Fruit fly (Drosophila melanogaster) whole organism, embryonic: ENCODE data around the gene Rab14.

Experiments used
- BEAF-32 ChIP-seq: fragments of 200-800 bp; sonication (Bioruptor generic); optimal IDR thresholded peaks from 3 replicates; lab custom pipeline; 2017; ENCODE audit warnings: missing biosample characterization, missing genetic modification characterization, mild to moderate bottlenecking, moderate library complexity, missing genetic modification reagents
- CG12299 ChIP-seq: fragments of 200-800 bp; sonication (Bioruptor generic); optimal IDR thresholded peaks from 2 replicates; lab custom pipeline; 2018; ENCODE audit warnings: missing biosample characterization, mild to moderate bottlenecking, missing genetic modification characterization
- CG12391 ChIP-seq: fragments of 200-800 bp; sonication (Bioruptor generic); optimal IDR thresholded peaks from 3 replicates; lab custom pipeline; 2018; ENCODE audit warnings: missing biosample characterization, mild to moderate bottlenecking, missing genetic modification characterization, moderate library complexity
- CG12769 ChIP-seq: fragments of 200-800 bp; sonication (Bioruptor generic); optimal IDR thresholded peaks from 2 replicates; lab custom pipeline; 2019; ENCODE audit warnings: missing biosample characterization, mild to moderate bottlenecking, missing genetic modification characterization, moderate library complexity
- CG13624 ChIP-seq: fragments of 200-800 bp; sonication (Bioruptor generic); optimal IDR thresholded peaks from 2 replicates; lab custom pipeline; 2016; ENCODE audit warnings: missing biosample characterization, missing genetic modification characterization
- CG15269 ChIP-seq: fragments of 200-800 bp; sonication (Bioruptor generic); optimal IDR thresholded peaks from 2 replicates; lab custom pipeline; 2018; ENCODE audit warnings: missing biosample characterization, mild to moderate bottlenecking, missing genetic modification characterization, moderate library complexity
- CG15696 ChIP-seq: fragments of 200-800 bp; sonication (Bioruptor generic); optimal IDR thresholded peaks from 2 replicates; lab custom pipeline; 2019; ENCODE audit warnings: missing biosample characterization, mild to moderate bottlenecking, missing genetic modification characterization, moderate library complexity
- CG1602 ChIP-seq: fragments of 200-800 bp; sonication (Bioruptor generic); optimal IDR thresholded peaks from 3 replicates; lab custom pipeline; 2016; ENCODE audit warnings: missing biosample characterization, missing genetic modification characterization
- CG18619 ChIP-seq: fragments of 200-800 bp; sonication (Bioruptor generic); optimal IDR thresholded peaks from 3 replicates; lab custom pipeline; 2017; ENCODE audit warnings: missing biosample characterization, mild to moderate bottlenecking, missing genetic modification characterization
- CG2116 ChIP-seq: fragments of 200-800 bp; sonication (Bioruptor generic); optimal IDR thresholded peaks from 3 replicates; lab custom pipeline; 2018; ENCODE audit warnings: missing biosample characterization, mild to moderate bottlenecking, missing genetic modification characterization
- CG2889 ChIP-seq: fragments of 200-800 bp; sonication (Bioruptor generic); IDR thresholded peaks from 3 replicates; pipeline ENCODE4 v1.3.6; 2022; ENCODE audit warnings: missing biosample characterization, missing genetic modification characterization
- CG34376 ChIP-seq: fragments of 200-800 bp; sonication (Bioruptor generic); optimal IDR thresholded peaks from 2 replicates; lab custom pipeline; 2018; ENCODE audit warnings: missing biosample characterization, mild to moderate bottlenecking, missing genetic modification characterization
- CG6254 ChIP-seq: fragments of 200-800 bp; sonication (Bioruptor generic); optimal IDR thresholded peaks from 3 replicates; lab custom pipeline; 2017; ENCODE audit warnings: mild to moderate bottlenecking, missing biosample characterization, missing genetic modification reagents, missing genetic modification characterization
- CG7745 ChIP-seq: fragments of 200-800 bp; sonication (Bioruptor generic); optimal IDR thresholded peaks from 2 replicates; lab custom pipeline; 2018; ENCODE audit warnings: missing biosample characterization, mild to moderate bottlenecking, missing genetic modification characterization, moderate library complexity
- CG8089 ChIP-seq: fragments of 200-800 bp; sonication (Bioruptor generic); optimal IDR thresholded peaks from 3 replicates; lab custom pipeline; 2016; ENCODE audit warnings: missing biosample characterization, missing genetic modification characterization
- D19B ChIP-seq: fragments of 200-800 bp; sonication (Bioruptor generic); optimal IDR thresholded peaks from 2 replicates; lab custom pipeline; 2017; ENCODE audit warnings: missing biosample characterization, mild to moderate bottlenecking, missing genetic modification characterization
- HLH4C ChIP-seq: fragments of 200-800 bp; sonication (Bioruptor generic); IDR thresholded peaks from 3 replicates; pipeline ENCODE4 v1.3.6; 2022; ENCODE audit warnings: missing biosample characterization, missing genetic modification characterization; ENCODE audit not compliant: partially characterized antibody
- Hr39 ChIP-seq: fragments of >200 bp; optimal IDR thresholded peaks from 2 replicates; lab custom pipeline; 2017
- Hr78 ChIP-seq, 2 experiments: fragments of 200-800 bp in 1 of 2; fragments of >200 bp in 1 of 2; sonication (Bioruptor generic) in 1 of 2; optimal IDR thresholded peaks; 2 replicates each; lab custom pipeline; 2017 to 2019; ENCODE audit warnings: missing biosample characterization in 2 of 2, missing genetic modification characterization in 2 of 2, mild to moderate bottlenecking in 1 of 2, moderate library complexity in 1 of 2
- Jarid2 ChIP-seq: fragments of 200-800 bp; sonication (Bioruptor generic); optimal IDR thresholded peaks from 3 replicates; lab custom pipeline; 2017; ENCODE audit warnings: mild to moderate bottlenecking, missing biosample characterization, missing genetic modification reagents, missing genetic modification characterization
- Max ChIP-seq: fragments of 200-800 bp; sonication (Bioruptor generic); optimal IDR thresholded peaks from 2 replicates; lab custom pipeline; 2016; ENCODE audit warnings: missing biosample characterization, mild to moderate bottlenecking, missing genetic modification characterization
- NC2α ChIP-seq: fragments of 200-800 bp; sonication (Bioruptor generic); optimal IDR thresholded peaks from 2 replicates; lab custom pipeline; 2016; ENCODE audit warnings: missing biosample characterization, missing genetic modification characterization
- Nf-YB ChIP-seq: fragments of 200-800 bp; sonication (Bioruptor generic); optimal IDR thresholded peaks from 3 replicates; lab custom pipeline; 2019; ENCODE audit warnings: missing biosample characterization, mild to moderate bottlenecking, missing genetic modification characterization, moderate library complexity
- Pdp1 ChIP-seq, 2 experiments: fragments of 200-800 bp; sonication (Bioruptor generic); optimal IDR thresholded peaks; 3 replicates each; lab custom pipeline; 2016; ENCODE audit warnings: missing biosample characterization in 2 of 2, missing genetic modification characterization in 2 of 2, mild to moderate bottlenecking in 1 of 2, moderate library complexity in 1 of 2
- bbx ChIP-seq: fragments of 200-800 bp; sonication (Bioruptor generic); IDR thresholded peaks from 2 replicates; pipeline ENCODE4 v1.3.6; 2022; ENCODE audit warnings: missing biosample characterization, missing genetic modification characterization; ENCODE audit not compliant: partially characterized antibody
- caup ChIP-seq: fragments of 200-800 bp; sonication (Bioruptor generic); optimal IDR thresholded peaks from 3 replicates; lab custom pipeline; 2017; ENCODE audit warnings: missing biosample characterization, mild to moderate bottlenecking, missing genetic modification characterization, moderate library complexity; ENCODE audit not compliant: severe bottlenecking
- dati ChIP-seq: fragments of 200-800 bp; sonication (Bioruptor generic); IDR thresholded peaks from 2 replicates; pipeline ENCODE4 v1.3.6; 2022; ENCODE audit warnings: missing biosample characterization, missing genetic modification characterization
- exex ChIP-seq: fragments of 200-800 bp; sonication (Bioruptor generic); optimal IDR thresholded peaks from 4 replicates; lab custom pipeline; 2018; ENCODE audit warnings: missing biosample characterization, mild to moderate bottlenecking, missing genetic modification characterization, moderate library complexity
- gem ChIP-seq: fragments of 200-800 bp; sonication (Bioruptor generic); optimal IDR thresholded peaks from 2 replicates; lab custom pipeline; 2019; ENCODE audit warnings: missing biosample characterization, mild to moderate bottlenecking, missing genetic modification characterization, moderate library complexity
- gfzf ChIP-seq: fragments of 200-800 bp; sonication (Bioruptor generic); optimal IDR thresholded peaks from 2 replicates; lab custom pipeline; 2016; ENCODE audit warnings: missing biosample characterization, mild to moderate bottlenecking, missing genetic modification characterization, moderate library complexity
- grau ChIP-seq: fragments of 200-800 bp; optimal IDR thresholded peaks from 3 replicates; lab custom pipeline; 2019; ENCODE audit warnings: missing biosample characterization, mild to moderate bottlenecking, missing genetic modification characterization, moderate library complexity
- grn ChIP-seq: fragments of 200-800 bp; sonication (Bioruptor generic); optimal IDR thresholded peaks from 3 replicates; lab custom pipeline; 2017; ENCODE audit warnings: missing biosample characterization, missing genetic modification characterization
- inv ChIP-seq: fragments of 200-800 bp; sonication (Bioruptor generic); IDR thresholded peaks from 2 replicates; pipeline ENCODE4 v1.3.6; 2022; ENCODE audit warnings: missing biosample characterization, missing genetic modification characterization; ENCODE audit not compliant: partially characterized antibody
- luna ChIP-seq: fragments of 200-800 bp; sonication (Bioruptor generic); optimal IDR thresholded peaks from 2 replicates; lab custom pipeline; 2016; ENCODE audit warnings: missing biosample characterization, missing genetic modification characterization
- mirr ChIP-seq: fragments of 200-800 bp; sonication (Bioruptor generic); optimal IDR thresholded peaks from 3 replicates; lab custom pipeline; 2018; ENCODE audit warnings: missing biosample characterization, mild to moderate bottlenecking, missing genetic modification characterization
- psq ChIP-seq: fragments of 200-800 bp; sonication (Bioruptor generic); optimal IDR thresholded peaks from 2 replicates; lab custom pipeline; 2017; ENCODE audit warnings: missing biosample characterization, missing genetic modification characterization
- ro ChIP-seq: fragments of 200-800 bp; sonication (Bioruptor generic); IDR thresholded peaks from 2 replicates; pipeline ENCODE4 v1.3.6; 2022; ENCODE audit warnings: missing biosample characterization, missing genetic modification characterization
- sd ChIP-seq: fragments of 200-800 bp; sonication (Bioruptor generic); optimal IDR thresholded peaks from 3 replicates; lab custom pipeline; 2018; ENCODE audit warnings: missing biosample characterization, mild to moderate bottlenecking, missing genetic modification characterization, moderate library complexity
- ssp ChIP-seq: fragments of 200-800 bp; sonication (Bioruptor generic); IDR thresholded peaks from 2 replicates; pipeline ENCODE4 v1.3.6; 2022; ENCODE audit warnings: missing biosample characterization, missing genetic modification characterization
- trem ChIP-seq: fragments of 200-800 bp; optimal IDR thresholded peaks from 3 replicates; lab custom pipeline; 2019; ENCODE audit warnings: missing biosample characterization, mild to moderate bottlenecking, missing genetic modification characterization, moderate library complexity

The Rab14 gene

dm6 chr2L:14333965-14334364 is 21.0 kb upstream of the Rab14 start, which contains the start of gene CG33090 (continued):
- TF ChIP-seq grau (no peak), CG13624 (GFP tag; lab: Kevin White, UChicago) (no peak), dati (GFP tag; lab: Robert Waterston, UW) (no peak), D19B (GFP tag; lab: Kevin White, UChicago) (no peak), gfzf (GFP tag; lab: Kevin White, UChicago) (peak; percentile 73)

dm6 chr2L:14336311-14336836 is 18.6 kb upstream of the Rab14 start:
- TF ChIP-seq Hr39 (lab: Kevin White, UChicago) (no peak), sd (peak; percentile 43), NC2α (no peak), CG12391 (no peak), CG2116 (GFP tag; lab: Kevin White, UChicago) (no peak), CG7745 (tag; lab: Kevin White, UChicago) (no peak), luna (GFP tag; lab: Kevin White, UChicago) (no peak), gem (tag; lab: Kevin White, UChicago) (no peak), ssp (GFP tag; lab: Robert Waterston, UW) (no peak), Jarid2 (no peak), CG2889 (GFP tag; lab: Robert Waterston, UW) (no peak), ro (GFP tag; lab: Robert Waterston, UW) (no peak), inv (GFP tag; lab: Robert Waterston, UW) (no peak), mirr (peak; percentile 50), CG15269 (tag; lab: Kevin White, UChicago) (no peak), CG1602 (GFP tag; lab: Kevin White, UChicago) (no peak), BEAF-32 (GFP tag; lab: Kevin White, UChicago) (no peak), CG34376 (GFP tag; lab: Kevin White, UChicago) (peak; percentile 35), bbx (GFP tag; lab: Robert Waterston, UW) (no peak), psq (GFP tag; lab: Kevin White, UChicago) (no peak), Max (no peak), CG12769 (no peak), CG8089 (GFP tag; lab: Kevin White, UChicago) (no peak), CG15696 (tag; lab: Kevin White, UChicago) (no peak), caup (GFP tag; lab: Kevin White, UChicago) (no peak), CG6254 (no peak), trem (tag; lab: Kevin White, UChicago) (no peak), Hr78 (GFP tag; optimal IDR thresholded peaks at IDR 0.05; lab: Kevin White, UChicago) (peak in 1 of 2 experiments; percentile 49), grn (GFP tag; lab: Kevin White, UChicago) (peak; percentile 74), CG12299 (no peak), HLH4C (GFP tag; lab: Robert Waterston, UW) (no peak), Nf-YB (GFP tag; lab: Kevin White, UChicago) (no peak), CG18619 (no peak), Pdp1 (GFP tag; optimal IDR thresholded peaks at IDR 0.05; lab: Kevin White, UChicago) (peak in 1 of 2 experiments; percentile 86), exex (tag; lab: Kevin White, UChicago) (peak; percentile 76)
- TF ChIP-seq, all 482 proteins: peak for 7
